Fruit fly (Drosophila melanogaster) whole organism, wandering third instar larva: ENCODE measurements around the gene rdgB.

Source experiments
- Abd-B ChIP-seq: fragments of >200 bp; optimal IDR thresholded peaks from 2 replicates; lab custom pipeline; 2017; ENCODE audit warnings: missing biosample characterization, missing genetic modification characterization
- CG32264 ChIP-seq: fragments of 200-800 bp; sonication (Bioruptor generic); optimal IDR thresholded peaks from 2 replicates; lab custom pipeline; 2016; ENCODE audit warnings: missing biosample characterization, missing genetic modification characterization
- CG9705 ChIP-seq: fragments of 200-800 bp; sonication (Bioruptor generic); optimal IDR thresholded peaks from 2 replicates; lab custom pipeline; 2018; ENCODE audit warnings: missing biosample characterization, mild to moderate bottlenecking, missing genetic modification characterization
- CrebA ChIP-seq: fragments of 200-800 bp; sonication (Bioruptor generic); optimal IDR thresholded peaks from 2 replicates; lab custom pipeline; 2016; ENCODE audit warnings: missing biosample characterization, mild to moderate bottlenecking, missing genetic modification characterization, borderline replicate concordance
- Dif ChIP-seq: fragments of 200-275, 200-300 bp; sonication (Bioruptor generic); optimal IDR thresholded peaks from 2 replicates; lab custom pipeline; 2018; ENCODE audit warnings: missing biosample characterization, missing genetic modification characterization; ENCODE audit not compliant: partially characterized antibody
- GATAd ChIP-seq: sonication (Bioruptor generic); optimal IDR thresholded peaks from 2 replicates; lab custom pipeline; 2016; ENCODE audit warnings: missing biosample characterization, missing genetic modification characterization
- HLH106 ChIP-seq: fragments of 200-800 bp; optimal IDR thresholded peaks from 3 replicates; lab custom pipeline; 2019; ENCODE audit warnings: missing biosample characterization, mild to moderate bottlenecking, missing genetic modification characterization, moderate library complexity
- Hnf4 ChIP-seq: fragments of 200-800 bp; sonication (Bioruptor generic); optimal IDR thresholded peaks from 2 replicates; lab custom pipeline; 2016; ENCODE audit warnings: missing biosample characterization, mild to moderate bottlenecking, missing genetic modification characterization
- Hr78 ChIP-seq: fragments of >200 bp; optimal IDR thresholded peaks from 2 replicates; lab custom pipeline; 2017; ENCODE audit warnings: missing biosample characterization, missing genetic modification characterization
- Jra ChIP-seq: sonication (Bioruptor generic); optimal IDR thresholded peaks from 2 replicates; lab custom pipeline; 2016; ENCODE audit warnings: missing biosample characterization, missing genetic modification characterization
- Mio ChIP-seq: sonication (Bioruptor generic); optimal IDR thresholded peaks from 2 replicates; lab custom pipeline; 2016; ENCODE audit warnings: missing biosample characterization, missing genetic modification characterization
- Myc ChIP-seq: fragments of >200 bp; optimal IDR thresholded peaks from 2 replicates; lab custom pipeline; 2017
- N ChIP-seq: fragments of >200 bp; optimal IDR thresholded peaks from 2 replicates; lab custom pipeline; 2018; ENCODE audit warnings: missing biosample characterization, missing external identifiers, missing genetic modification characterization
- OdsH ChIP-seq: fragments of 200-800 bp; sonication (Bioruptor generic); optimal IDR thresholded peaks from 2 replicates; lab custom pipeline; 2016; ENCODE audit warnings: missing biosample characterization, mild to moderate bottlenecking, missing genetic modification characterization
- Rel ChIP-seq, 2 experiments: fragments of 200-800 bp; sonication (Bioruptor generic) in 1 of 2; optimal IDR thresholded peaks; 2 replicates in 1 of 2; 3 replicates in 1 of 2; lab custom pipeline; 2016 to 2019; ENCODE audit warnings: mild to moderate bottlenecking in 2 of 2, missing biosample characterization in 2 of 2, missing genetic modification characterization in 2 of 2, moderate library complexity in 1 of 2
- Sp1 ChIP-seq: fragments of 200-800 bp; sonication (Bioruptor generic); optimal IDR thresholded peaks from 3 replicates; lab custom pipeline; 2019; ENCODE audit warnings: missing biosample characterization, mild to moderate bottlenecking, missing genetic modification characterization, moderate library complexity
- Vsx2 ChIP-seq: fragments of 200-300, 225-300 bp; sonication (Bioruptor generic); optimal IDR thresholded peaks from 2 replicates; lab custom pipeline; 2018; ENCODE audit warnings: missing biosample characterization, missing genetic modification characterization; ENCODE audit not compliant: partially characterized antibody
- br ChIP-seq: fragments of 200-800 bp; sonication (Bioruptor generic); optimal IDR thresholded peaks from 2 replicates; lab custom pipeline; 2016; ENCODE audit warnings: missing biosample characterization, missing genetic modification characterization
- brk ChIP-seq: fragments of 200-800 bp; sonication (Bioruptor generic); optimal IDR thresholded peaks from 2 replicates; lab custom pipeline; 2016; ENCODE audit warnings: missing biosample characterization, mild to moderate bottlenecking, missing genetic modification characterization
- dl ChIP-seq, 2 experiments: fragments of 175-275, 200-275 bp in 1 of 2; fragments of 200-275 bp in 1 of 2; sonication (Bioruptor generic); optimal IDR thresholded peaks; lab custom pipeline; 2018; ENCODE audit warnings: mild to moderate bottlenecking in 2 of 2, missing biosample characterization in 2 of 2, missing genetic modification characterization in 2 of 2, moderate library complexity in 2 of 2; ENCODE audit not compliant: partially characterized antibody in 2 of 2, insufficient read depth in 1 of 2
- dmrt93B ChIP-seq: fragments of 200-800 bp; sonication (Bioruptor generic); optimal IDR thresholded peaks from 2 replicates; lab custom pipeline; 2018; ENCODE audit warnings: missing biosample characterization, mild to moderate bottlenecking, missing genetic modification characterization
- ey ChIP-seq: fragments of 200-800 bp; sonication (Bioruptor generic); optimal IDR thresholded peaks from 2 replicates; lab custom pipeline; 2016; ENCODE audit warnings: missing biosample characterization, missing genetic modification characterization
- foxo ChIP-seq, 2 experiments: fragments of 200-800 bp; sonication (Bioruptor generic); optimal IDR thresholded peaks; 2 replicates in 1 of 2; 3 replicates in 1 of 2; lab custom pipeline; 2016 to 2017; ENCODE audit warnings: missing biosample characterization in 2 of 2, missing genetic modification characterization in 2 of 2
- fru ChIP-seq: fragments of 200-800 bp; sonication (Bioruptor generic); optimal IDR thresholded peaks from 3 replicates; lab custom pipeline; 2016; ENCODE audit warnings: missing biosample characterization, mild to moderate bottlenecking, missing genetic modification characterization
- h ChIP-seq: fragments of 200-800 bp; sonication (Bioruptor generic); optimal IDR thresholded peaks from 3 replicates; lab custom pipeline; 2016; ENCODE audit warnings: missing biosample characterization, mild to moderate bottlenecking, missing genetic modification characterization
- lola ChIP-seq: fragments of >200 bp; optimal IDR thresholded peaks from 2 replicates; lab custom pipeline; 2017; ENCODE audit warnings: missing biosample characterization, missing genetic modification characterization
- pan ChIP-seq: fragments of >200 bp; optimal IDR thresholded peaks from 2 replicates; lab custom pipeline; 2017
- psq ChIP-seq: fragments of 200-800 bp; sonication (Bioruptor generic); optimal IDR thresholded peaks from 3 replicates; lab custom pipeline; 2017; ENCODE audit warnings: missing biosample characterization, mild to moderate bottlenecking, missing genetic modification characterization, moderate library complexity
- rgr ChIP-seq: fragments of 200-800 bp; sonication (Bioruptor generic); optimal IDR thresholded peaks from 3 replicates; lab custom pipeline; 2016; ENCODE audit warnings: missing biosample characterization, mild to moderate bottlenecking, missing genetic modification characterization
- sage ChIP-seq: fragments of 200-800 bp; sonication (Bioruptor generic); optimal IDR thresholded peaks from 2 replicates; lab custom pipeline; 2016; ENCODE audit warnings: missing biosample characterization, mild to moderate bottlenecking, missing genetic modification characterization
- sv ChIP-seq: fragments of 200-800 bp; sonication (Bioruptor generic); optimal IDR thresholded peaks from 3 replicates; lab custom pipeline; 2016; ENCODE audit warnings: missing biosample characterization, missing genetic modification characterization
- tai ChIP-seq: sonication (Bioruptor generic); optimal IDR thresholded peaks from 2 replicates; lab custom pipeline; 2016; ENCODE audit warnings: missing biosample characterization, missing genetic modification characterization
- usp ChIP-seq: fragments of >200 bp; optimal IDR thresholded peaks from 2 replicates; lab custom pipeline; 2017; ENCODE audit warnings: missing biosample characterization, missing genetic modification characterization
- woc ChIP-seq: sonication (Bioruptor generic); optimal IDR thresholded peaks from 2 replicates; lab custom pipeline; 2016; ENCODE audit warnings: missing biosample characterization, mild to moderate bottlenecking, missing genetic modification characterization

Gene rdgB

DNA sequence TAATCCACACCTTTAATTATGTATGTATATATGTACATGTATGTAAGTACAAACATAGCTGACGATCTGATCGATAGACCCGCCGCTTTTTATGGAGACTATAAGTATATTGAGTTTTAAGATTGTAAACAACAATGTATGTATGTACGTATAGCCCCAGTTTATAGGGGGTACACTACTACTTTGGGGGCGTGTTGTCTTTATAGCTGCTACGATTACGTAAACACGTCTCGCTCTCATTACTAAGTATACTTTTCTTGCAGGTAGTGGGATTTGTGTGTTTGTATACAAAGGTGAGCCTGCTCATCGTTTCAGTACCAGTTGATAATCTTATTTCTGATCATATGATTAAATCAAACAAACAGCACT is 12.7 kb upstream of the rdgB start:
- no peak for TF ChIP-seq lola
- TF ChIP-seq OdsH = no peak
- TF ChIP-seq GATAd = no peak
- no peak for TF ChIP-seq Mio (GFP tag; lab: Kevin White, UChicago)
- no peak for TF ChIP-seq Sp1
- no peak for TF ChIP-seq h (GFP tag; lab: Kevin White, UChicago)
- TF ChIP-seq rgr (GFP tag; lab: Kevin White, UChicago) = no peak
- TF ChIP-seq brk = no peak
- TF ChIP-seq dmrt93B = no peak
- no peak for TF ChIP-seq ey (GFP tag; lab: Kevin White, UChicago)
- TF ChIP-seq tai (GFP tag; lab: Kevin White, UChicago) = no peak
- no peak for TF ChIP-seq N
- TF ChIP-seq sv (GFP tag; lab: Kevin White, UChicago) = no peak
- no peak for TF ChIP-seq CrebA (GFP tag; lab: Kevin White, UChicago)
- no peak for TF ChIP-seq br (GFP tag; lab: Kevin White, UChicago)
- TF ChIP-seq, all 38 proteins: peak for 0

dm6 chrX:13752543-13753046 is 10.0 kb upstream of the rdgB start:
- TF ChIP-seq brk (no peak), Hnf4 (GFP tag; lab: Kevin White, UChicago) (no peak), fru (no peak), h (GFP tag; lab: Kevin White, UChicago) (no peak), woc (GFP tag; lab: Kevin White, UChicago) (no peak), Rel (GFP tag; optimal IDR thresholded peaks at IDR 0.05; lab: Kevin White, UChicago) (no peak), Rel (tag; optimal IDR thresholded peaks at IDR 0.05; lab: Kevin White, UChicago) (no peak), Jra (GFP tag; lab: Kevin White, UChicago) (no peak), N (no peak), CG9705 (no peak), psq (no peak), OdsH (no peak), br (GFP tag; lab: Kevin White, UChicago) (no peak), CG32264 (GFP tag; lab: Kevin White, UChicago) (no peak), tai (GFP tag; lab: Kevin White, UChicago) (no peak), ey (GFP tag; lab: Kevin White, UChicago) (no peak), dl (GFP tag; optimal IDR thresholded peaks at IDR 0.05; lab: Kevin White, UChicago; ENCODE audit: insufficient read depth in 1 of 2, partially characterized antibody in 2 of 2) (no peak)
- TF ChIP-seq, all 38 proteins: peak for 0

dm6 chrX:13753101-13753758 is 9.3 kb upstream of the rdgB start:
- TF ChIP-seq CrebA (GFP tag; lab: Kevin White, UChicago) = peak; percentile 29
- TF ChIP-seq Myc (lab: Kevin White, UChicago) = no peak
- peak; percentile 94 for TF ChIP-seq psq
- no peak for TF ChIP-seq lola
- TF ChIP-seq Rel (GFP tag; optimal IDR thresholded peaks at IDR 0.05; lab: Kevin White, UChicago) = no peak
- peak; percentile 78 for TF ChIP-seq Rel (tag; optimal IDR thresholded peaks at IDR 0.05; lab: Kevin White, UChicago)
- TF ChIP-seq usp (GFP tag; lab: Kevin White, UChicago) = no peak
- no peak for TF ChIP-seq h (GFP tag; lab: Kevin White, UChicago)
- TF ChIP-seq Hnf4 (GFP tag; lab: Kevin White, UChicago) = no peak

DNA sequence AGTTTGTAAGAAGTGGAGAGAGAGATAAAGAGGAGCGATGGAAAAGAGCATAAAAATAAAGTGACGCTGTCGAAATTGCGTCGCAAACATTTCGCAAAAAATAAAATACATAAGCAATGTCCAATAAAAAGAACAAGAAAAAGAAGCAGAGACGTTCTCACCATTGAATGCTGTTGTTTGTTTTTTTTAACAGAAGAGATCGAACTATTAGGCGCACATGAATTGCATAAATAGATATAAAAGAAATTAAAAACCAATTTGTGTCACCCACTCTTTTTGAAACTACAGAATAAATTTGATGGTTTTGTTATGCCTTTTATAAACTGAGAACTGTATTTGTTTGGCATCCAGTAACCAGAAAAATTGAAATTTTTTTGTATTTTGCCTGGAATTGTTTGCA is 8.8 kb upstream of the rdgB start:
- TF ChIP-seq HLH106 (tag; lab: Kevin White, UChicago) = no peak
- TF ChIP-seq CrebA (GFP tag; lab: Kevin White, UChicago) = no peak
- TF ChIP-seq brk = no peak
- TF ChIP-seq OdsH = no peak
- no peak for TF ChIP-seq Dif
- TF ChIP-seq Abd-B (GFP tag; lab: Kevin White, UChicago) = no peak
- TF ChIP-seq sage (GFP tag; lab: Kevin White, UChicago) = no peak
- TF ChIP-seq usp (GFP tag; lab: Kevin White, UChicago) = no peak
- TF ChIP-seq Vsx2 = no peak
- no peak for TF ChIP-seq Hr78 (GFP tag; lab: Kevin White, UChicago)
- no peak for TF ChIP-seq foxo (GFP tag; optimal IDR thresholded peaks at IDR 0.05; lab: Kevin White, UChicago)
- TF ChIP-seq Hnf4 (GFP tag; lab: Kevin White, UChicago) = no peak
- no peak for TF ChIP-seq sv (GFP tag; lab: Kevin White, UChicago)
- TF ChIP-seq lola = no peak
- TF ChIP-seq pan (lab: Kevin White, UChicago) = no peak
- TF ChIP-seq Rel (GFP tag; optimal IDR thresholded peaks at IDR 0.05; lab: Kevin White, UChicago) = no peak
- TF ChIP-seq Rel (tag; optimal IDR thresholded peaks at IDR 0.05; lab: Kevin White, UChicago) = no peak
- no peak for TF ChIP-seq GATAd
- TF ChIP-seq br (GFP tag; lab: Kevin White, UChicago) = no peak
- no peak for TF ChIP-seq dl (GFP tag; optimal IDR thresholded peaks at IDR 0.05; lab: Kevin White, UChicago; ENCODE audit: insufficient read depth in 1 of 2, partially characterized antibody in 2 of 2)
